Fruit fly (Drosophila melanogaster): ENCODE results near the gene Pcd.

Pcd gene

DNA sequence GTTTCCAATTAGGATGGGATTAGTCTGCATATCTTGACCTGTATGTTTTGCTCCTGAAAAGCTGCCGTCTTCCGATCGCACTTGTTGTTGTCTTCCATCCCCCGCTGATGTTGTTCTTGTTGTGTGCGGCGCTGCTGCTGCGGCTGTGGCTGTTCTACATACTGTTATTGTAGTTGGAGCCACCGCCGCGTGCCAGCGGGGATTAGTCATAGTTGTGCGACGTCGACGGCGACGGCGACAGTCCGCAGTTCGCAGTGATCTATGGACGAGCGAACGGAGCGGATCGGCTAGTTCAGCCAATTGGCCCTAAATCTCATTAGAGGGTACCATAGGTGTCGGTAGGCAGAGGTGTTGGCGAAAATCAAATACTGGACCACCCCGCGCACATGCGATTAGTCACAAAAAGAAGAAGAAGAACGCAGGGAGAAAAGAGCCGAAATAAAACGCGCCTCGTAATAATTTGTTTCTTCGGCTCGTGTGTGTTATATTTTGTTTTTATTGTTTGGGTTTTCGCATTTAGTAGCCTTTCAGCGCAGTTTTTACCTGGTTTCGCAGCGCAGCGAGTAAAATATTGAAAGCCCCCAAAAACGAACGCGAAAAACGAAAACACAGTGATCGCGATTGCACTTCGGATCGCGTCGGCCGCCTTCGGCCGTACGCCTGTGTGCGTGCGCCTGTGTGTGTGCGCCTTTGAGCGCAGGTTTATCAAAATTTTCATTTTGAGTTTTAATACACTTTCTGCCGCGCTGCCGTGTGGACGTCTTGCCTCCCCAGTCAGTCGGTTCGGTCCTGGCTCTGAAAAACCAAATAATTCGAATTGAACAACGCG is 42.5 kb downstream of the Pcd start, which contains the start of gene kay:
kay (plus strand) TSS at position 729 of the 829 bp plus-strand sequence.
- TF ChIP-seq rn (GFP tag; IDR thresholded peaks at IDR 0.05), result no peak
- no peak for TF ChIP-seq CG32121 (GFP tag; IDR thresholded peaks at IDR 0.05)
- TF ChIP-seq CG12605 (GFP tag; IDR thresholded peaks at IDR 0.05), result no peak
- TF ChIP-seq CG14655 (GFP tag; optimal IDR thresholded peaks at IDR 0.05), result no peak
- no peak for TF ChIP-seq EcR (GFP tag; optimal IDR thresholded peaks at IDR 0.05)
- no peak for TF ChIP-seq Pif1A (GFP tag; optimal IDR thresholded peaks at IDR 0.05)
- TF ChIP-seq CG13204 (GFP tag; optimal IDR thresholded peaks at IDR 0.05), result peak; percentile 7
- peak; percentile 42; the same call in 2 of the 3 replicates for TF ChIP-seq CG4496 (GFP tag; IDR thresholded peaks at IDR 0.05)

DNA sequence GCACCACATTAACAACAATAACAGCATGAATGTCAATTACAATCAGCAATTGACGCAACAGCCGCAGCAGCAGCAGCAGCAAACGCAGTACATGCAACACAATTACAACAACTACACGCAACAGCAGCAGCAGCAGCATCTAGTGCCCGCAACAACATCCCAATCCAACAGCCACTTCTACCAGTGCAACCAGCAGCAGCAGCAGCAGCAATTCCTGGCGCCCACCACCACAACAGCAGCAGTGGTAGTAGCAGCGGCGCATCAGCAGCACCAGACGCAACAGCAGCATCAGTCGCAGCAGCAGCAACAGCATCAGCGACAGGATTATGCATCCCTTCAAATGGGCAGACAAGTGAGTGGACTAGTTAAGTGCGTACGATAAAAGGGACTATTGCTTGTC is 44.3 kb downstream of the Pcd start:
- TF ChIP-seq Pif1A (GFP tag; optimal IDR thresholded peaks at IDR 0.05), result no peak
- TF ChIP-seq D1 (tag; optimal IDR thresholded peaks at IDR 0.05), result no peak
- no peak for TF ChIP-seq Snoo (tag; optimal IDR thresholded peaks at IDR 0.05)
- TF ChIP-seq CG8301 (tag; optimal IDR thresholded peaks at IDR 0.05), result no peak

DNA sequence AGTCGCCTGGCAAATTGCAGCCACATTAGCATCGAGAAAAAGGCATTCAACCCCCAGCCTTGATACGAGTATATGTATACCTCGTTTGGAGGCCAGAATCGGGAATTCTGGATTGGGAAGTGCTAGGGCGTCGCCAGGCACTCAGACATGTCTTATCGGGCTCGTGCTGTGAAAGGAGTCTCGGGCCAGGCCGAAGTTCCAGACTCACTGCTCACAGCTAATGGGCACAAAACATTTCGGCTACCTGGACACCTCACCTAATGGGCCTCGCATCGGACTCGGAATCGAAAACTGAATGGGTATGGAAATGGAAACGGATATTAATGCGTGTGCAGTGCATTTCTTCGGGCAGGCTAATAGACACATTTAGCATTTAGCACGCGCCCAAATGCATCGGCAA is 48.0 kb downstream of the Pcd start:
- no peak for TF ChIP-seq D1 (tag; optimal IDR thresholded peaks at IDR 0.05)
- no peak for TF ChIP-seq CG8301 (tag; optimal IDR thresholded peaks at IDR 0.05)
- TF ChIP-seq CG32121 (GFP tag; IDR thresholded peaks at IDR 0.05), result no peak
- TF ChIP-seq CG10348 (GFP tag; IDR thresholded peaks at IDR 0.05), result no peak
- TF ChIP-seq CG4496 (GFP tag; IDR thresholded peaks at IDR 0.05), result no peak
- TF ChIP-seq CG17806 (tag; optimal IDR thresholded peaks at IDR 0.05), result no peak
- no peak for TF ChIP-seq Pif1A (GFP tag; optimal IDR thresholded peaks at IDR 0.05)
- no peak for TF ChIP-seq CG34367 (tag; optimal IDR thresholded peaks at IDR 0.05)

DNA sequence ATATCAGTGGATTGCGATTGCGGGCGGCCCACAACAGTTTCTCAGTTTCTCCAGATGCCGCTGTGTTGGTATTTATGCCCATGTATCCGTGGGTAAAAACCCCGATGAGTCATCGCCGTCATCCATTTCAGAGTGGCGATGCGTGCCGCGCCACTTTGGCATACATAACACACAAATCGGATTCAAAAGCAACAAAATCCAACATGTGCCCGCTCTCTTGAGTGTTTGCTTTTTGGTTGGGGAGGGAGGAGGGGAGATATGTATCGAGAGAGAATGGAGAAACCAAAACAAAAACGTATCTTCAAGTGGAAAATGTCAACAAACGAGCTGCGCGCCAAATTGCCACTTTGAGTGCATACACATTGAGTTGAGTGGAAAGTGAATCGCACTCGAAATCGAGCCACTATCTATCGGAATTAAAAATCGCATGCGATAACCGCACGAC is 48.7 kb downstream of the Pcd start:
- peak; percentile 49 for TF ChIP-seq CG12605 (GFP tag; IDR thresholded peaks at IDR 0.05)
- TF ChIP-seq CG4496 (GFP tag; IDR thresholded peaks at IDR 0.05), result no peak
- no peak for TF ChIP-seq CG10348 (GFP tag; IDR thresholded peaks at IDR 0.05)
- TF ChIP-seq CG13204 (GFP tag; optimal IDR thresholded peaks at IDR 0.05), result no peak
- TF ChIP-seq CG15710 (tag; optimal IDR thresholded peaks at IDR 0.05), result no peak
- no peak for TF ChIP-seq CG8159 (tag; optimal IDR thresholded peaks at IDR 0.05)
- no peak for TF ChIP-seq CG9948 (tag; optimal IDR thresholded peaks at IDR 0.05)
- no peak for TF ChIP-seq D1 (tag; optimal IDR thresholded peaks at IDR 0.05)
- TF ChIP-seq CG32121 (GFP tag; IDR thresholded peaks at IDR 0.05), result no peak
- no peak for TF ChIP-seq CG17806 (tag; optimal IDR thresholded peaks at IDR 0.05)
- TF ChIP-seq EcR (GFP tag; optimal IDR thresholded peaks at IDR 0.05), result peak; percentile 83
- 0 out of 3 replicates have a peak, but pooled peaks have one; percentile 37 for TF ChIP-seq fd96Ca (GFP tag; IDR thresholded peaks at IDR 0.05)
- TF ChIP-seq Ets98B (GFP tag; IDR thresholded peaks at IDR 0.05), result no peak; the same call in 1 of the 2 replicates
- no peak for TF ChIP-seq gl (tag; optimal IDR thresholded peaks at IDR 0.05)
- no peak for TF ChIP-seq rn (GFP tag; IDR thresholded peaks at IDR 0.05)
- no peak for TF ChIP-seq CG34367 (tag; optimal IDR thresholded peaks at IDR 0.05)
- TF ChIP-seq Snoo (tag; optimal IDR thresholded peaks at IDR 0.05), result no peak

DNA sequence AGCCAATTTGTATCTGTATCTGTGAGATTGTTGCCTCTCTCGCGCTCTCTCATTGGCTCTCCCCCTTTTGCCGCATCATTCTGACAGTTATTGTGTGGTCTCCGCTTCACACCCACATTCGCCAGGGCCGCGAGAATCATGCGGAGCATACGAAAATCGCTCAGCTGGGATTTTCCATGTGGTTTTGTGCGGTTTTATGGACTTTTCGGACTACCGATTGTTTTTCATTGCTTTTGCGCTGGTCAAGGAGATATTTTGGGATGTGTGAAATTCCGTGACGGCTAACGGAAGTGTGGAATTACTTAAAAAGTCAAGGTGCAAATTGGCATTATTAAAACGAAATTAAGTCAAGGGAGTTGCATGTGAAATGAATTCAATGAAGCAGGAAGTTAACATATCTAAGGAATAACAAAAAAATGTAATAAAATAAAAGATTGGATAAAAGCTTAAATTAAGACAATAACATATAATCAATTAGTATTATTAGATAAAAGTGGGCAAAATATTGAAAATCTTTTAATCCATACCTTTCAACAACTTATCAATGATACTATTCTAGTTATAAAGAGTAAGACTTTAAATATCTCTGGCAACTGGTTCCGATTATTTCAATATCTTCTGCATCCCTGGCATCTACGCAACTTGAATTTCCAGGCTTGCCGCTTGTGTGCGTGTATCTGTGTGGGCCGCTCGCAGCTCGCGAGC is 49.3 kb downstream of the Pcd start:
- TF ChIP-seq CG14655 (GFP tag; optimal IDR thresholded peaks at IDR 0.05), result peak; percentile 73
- no peak for TF ChIP-seq CG10348 (GFP tag; IDR thresholded peaks at IDR 0.05)
- 0 out of 2 replicates have a peak, but pooled peaks have one; percentile 37 for TF ChIP-seq Ets98B (GFP tag; IDR thresholded peaks at IDR 0.05)
- TF ChIP-seq EcR (GFP tag; optimal IDR thresholded peaks at IDR 0.05), result no peak
- TF ChIP-seq Snoo (tag; optimal IDR thresholded peaks at IDR 0.05), result peak; percentile 23
- peak; percentile 32 for TF ChIP-seq CG8301 (tag; optimal IDR thresholded peaks at IDR 0.05)
- TF ChIP-seq CG15710 (tag; optimal IDR thresholded peaks at IDR 0.05), result peak; percentile 13
- TF ChIP-seq CG4496 (GFP tag; IDR thresholded peaks at IDR 0.05), result peak; percentile 35; the same call in 1 of the 3 replicates
- TF ChIP-seq CG9948 (tag; optimal IDR thresholded peaks at IDR 0.05), result peak; percentile 32
- peak; percentile 67 for TF ChIP-seq CG8159 (tag; optimal IDR thresholded peaks at IDR 0.05)

DNA sequence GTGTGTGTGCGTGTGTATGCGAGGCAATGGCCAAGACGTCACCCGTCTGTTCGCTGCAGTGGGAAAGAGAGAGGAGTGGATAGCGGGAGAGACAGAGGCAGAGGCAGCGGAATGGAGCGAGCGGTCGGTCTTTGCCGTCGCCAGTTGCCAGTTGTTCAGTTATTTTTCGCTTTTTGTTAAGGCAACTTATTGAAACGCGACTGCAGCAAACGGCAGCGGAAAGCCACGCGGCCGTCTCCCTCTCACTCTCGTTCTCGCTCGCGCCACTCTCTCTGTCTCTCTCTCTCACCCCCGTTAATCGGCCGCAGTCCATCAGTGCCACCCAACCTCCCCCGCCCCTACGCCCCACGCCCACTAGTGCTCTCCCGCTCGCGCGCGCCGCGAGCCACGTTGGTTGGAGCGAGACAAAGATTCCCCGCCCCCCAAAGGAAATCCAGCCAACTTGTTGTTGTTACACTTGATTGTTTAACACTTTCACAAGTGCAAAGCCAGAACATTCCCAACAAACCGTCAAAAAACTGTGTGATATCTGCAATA is 49.9 kb downstream of the Pcd start:
- no peak for TF ChIP-seq CG8159 (tag; optimal IDR thresholded peaks at IDR 0.05)
- TF ChIP-seq CG15710 (tag; optimal IDR thresholded peaks at IDR 0.05), result peak; percentile 19
- TF ChIP-seq CG13204 (GFP tag; optimal IDR thresholded peaks at IDR 0.05), result peak; percentile 99
- peak; percentile 51; the same call in 2 of the 3 replicates for TF ChIP-seq fd96Ca (GFP tag; IDR thresholded peaks at IDR 0.05)
- TF ChIP-seq CG9948 (tag; optimal IDR thresholded peaks at IDR 0.05), result no peak
- peak; percentile 54 for TF ChIP-seq CG10348 (GFP tag; IDR thresholded peaks at IDR 0.05)
- TF ChIP-seq CG12605 (GFP tag; IDR thresholded peaks at IDR 0.05), result peak; percentile 68
- no peak for TF ChIP-seq Pif1B (GFP tag; optimal IDR thresholded peaks at IDR 0.05)
- no peak for TF ChIP-seq CG34367 (tag; optimal IDR thresholded peaks at IDR 0.05)
- no peak for TF ChIP-seq Snoo (tag; optimal IDR thresholded peaks at IDR 0.05)
- peak; percentile 33; the same call in 1 of the 2 replicates for TF ChIP-seq rn (GFP tag; IDR thresholded peaks at IDR 0.05)
- TF ChIP-seq Ets98B (GFP tag; IDR thresholded peaks at IDR 0.05), result peak; percentile 70
- peak; percentile 84 for TF ChIP-seq EcR (GFP tag; optimal IDR thresholded peaks at IDR 0.05)
- TF ChIP-seq Pif1A (GFP tag; optimal IDR thresholded peaks at IDR 0.05), result no peak
- TF ChIP-seq CG32121 (GFP tag; IDR thresholded peaks at IDR 0.05), result peak; percentile 78
- no peak for TF ChIP-seq CG17806 (tag; optimal IDR thresholded peaks at IDR 0.05)
- no peak for TF ChIP-seq CG8301 (tag; optimal IDR thresholded peaks at IDR 0.05)
- peak; percentile 41 for TF ChIP-seq gl (tag; optimal IDR thresholded peaks at IDR 0.05)
- TF ChIP-seq CG4496 (GFP tag; IDR thresholded peaks at IDR 0.05), result no peak; the same call in 2 of the 3 replicates
- TF ChIP-seq D1 (tag; optimal IDR thresholded peaks at IDR 0.05), result no peak
- no peak for TF ChIP-seq CG14655 (GFP tag; optimal IDR thresholded peaks at IDR 0.05)
